Fruit fly (Drosophila melanogaster) whole organism, embryonic: ENCODE data around the gene Rbcn-3B.

Experiments used
- CG10543 ChIP-seq: fragments of 200-800 bp; sonication (Bioruptor generic); optimal IDR thresholded peaks from 3 replicates; lab custom pipeline; 2017; ENCODE audit warnings: missing biosample characterization, mild to moderate bottlenecking, missing genetic modification characterization, moderate library complexity
- CG11398 ChIP-seq: fragments of 200-800 bp; sonication (Bioruptor generic); optimal IDR thresholded peaks from 2 replicates; lab custom pipeline; 2016; ENCODE audit warnings: missing biosample characterization, missing genetic modification characterization
- CG11456 ChIP-seq: fragments of 200-800 bp; sonication (Bioruptor generic); IDR thresholded peaks from 3 replicates; pipeline ENCODE4 v1.3.6; 2022; ENCODE audit warnings: missing biosample characterization, missing genetic modification characterization
- CG12104 ChIP-seq: fragments of 200-800 bp; sonication (Bioruptor generic); optimal IDR thresholded peaks from 3 replicates; lab custom pipeline; 2016; ENCODE audit warnings: missing biosample characterization, missing genetic modification characterization
- CG12155 ChIP-seq: fragments of 200-800 bp; sonication (Bioruptor generic); optimal IDR thresholded peaks from 3 replicates; lab custom pipeline; 2016; ENCODE audit warnings: missing biosample characterization, missing genetic modification characterization
- CG14710 ChIP-seq: fragments of 200-800 bp; sonication (Bioruptor generic); optimal IDR thresholded peaks from 3 replicates; lab custom pipeline; 2019; ENCODE audit warnings: missing biosample characterization, mild to moderate bottlenecking, missing genetic modification characterization, moderate library complexity
- CG1529 ChIP-seq: fragments of 200-800 bp; sonication (Bioruptor generic); optimal IDR thresholded peaks from 3 replicates; lab custom pipeline; 2018; ENCODE audit warnings: missing biosample characterization, missing genetic modification characterization
- CG18011 ChIP-seq: fragments of 200-800 bp; sonication (Bioruptor generic); optimal IDR thresholded peaks from 2 replicates; lab custom pipeline; 2017; ENCODE audit warnings: missing biosample characterization, missing genetic modification characterization, mild to moderate bottlenecking, moderate library complexity, missing genotype
- CG2678 ChIP-seq: fragments of 200-800 bp; sonication (Bioruptor generic); optimal IDR thresholded peaks from 3 replicates; lab custom pipeline; 2019; ENCODE audit warnings: missing biosample characterization, mild to moderate bottlenecking, missing genetic modification characterization, moderate library complexity
- CG2712 ChIP-seq: fragments of 200-800 bp; optimal IDR thresholded peaks from 3 replicates; lab custom pipeline; 2019; ENCODE audit warnings: missing biosample characterization, mild to moderate bottlenecking, missing genetic modification characterization, moderate library complexity
- CG31224 ChIP-seq: fragments of 200-800 bp; sonication (Bioruptor generic); IDR thresholded peaks from 2 replicates; pipeline ENCODE4 v1.3.6; 2022; ENCODE audit warnings: missing biosample characterization, missing genetic modification characterization
- CG3407 ChIP-seq: fragments of 200-800 bp; sonication (Bioruptor generic); optimal IDR thresholded peaks from 2 replicates; lab custom pipeline; 2018; ENCODE audit warnings: missing biosample characterization, mild to moderate bottlenecking, missing genetic modification characterization
- CG4328 ChIP-seq: fragments of 200-800 bp; sonication (Bioruptor generic); optimal IDR thresholded peaks from 3 replicates; lab custom pipeline; 2017; ENCODE audit warnings: missing biosample characterization, missing genetic modification reagents, missing genetic modification characterization
- CG4360 ChIP-seq: fragments of 200-800 bp; sonication (Bioruptor generic); IDR thresholded peaks from 2 replicates; pipeline ENCODE4 v1.3.6; 2022; ENCODE audit warnings: missing biosample characterization, missing genetic modification characterization
- CG4404 ChIP-seq: fragments of 200-800 bp; sonication (Bioruptor generic); IDR thresholded peaks from 2 replicates; pipeline ENCODE4 v1.3.6; 2022; ENCODE audit warnings: missing biosample characterization, missing genetic modification characterization
- CG7271 ChIP-seq: fragments of 200-800 bp; sonication (Bioruptor generic); optimal IDR thresholded peaks from 2 replicates; lab custom pipeline; 2018; ENCODE audit warnings: missing biosample characterization, mild to moderate bottlenecking, missing genetic modification characterization, moderate library complexity
- CG7745 ChIP-seq: fragments of 200-800 bp; sonication (Bioruptor generic); optimal IDR thresholded peaks from 2 replicates; lab custom pipeline; 2018; ENCODE audit warnings: missing biosample characterization, mild to moderate bottlenecking, missing genetic modification characterization, moderate library complexity
- CG8765 ChIP-seq: fragments of 200-800 bp; sonication (Bioruptor generic); IDR thresholded peaks from 2 replicates; pipeline ENCODE4 v1.3.6; 2022; ENCODE audit warnings: missing biosample characterization, missing genetic modification characterization
- CG8944 ChIP-seq: fragments of 200-800 bp; sonication (Bioruptor generic); optimal IDR thresholded peaks from 3 replicates; lab custom pipeline; 2016; ENCODE audit warnings: missing biosample characterization, missing genetic modification characterization
- CG9215 ChIP-seq: fragments of 200-800 bp; sonication (Bioruptor generic); IDR thresholded peaks from 2 replicates; pipeline ENCODE4 v1.3.6; 2022; ENCODE audit warnings: missing biosample characterization, missing genetic modification characterization
- D ChIP-seq, 2 experiments: fragments of 200-800 bp in 1 of 2; fragments of >200 bp in 1 of 2; sonication (Bioruptor generic) in 1 of 2; optimal IDR thresholded peaks; 2 replicates in 1 of 2; 3 replicates in 1 of 2; lab custom pipeline; 2017; ENCODE audit warnings: mild to moderate bottlenecking in 1 of 2, missing biosample characterization in 1 of 2, missing genetic modification characterization in 1 of 2, missing genetic modification reagents in 1 of 2
- Dbx ChIP-seq: fragments of 200-800 bp; sonication (Bioruptor generic); IDR thresholded peaks from 3 replicates; pipeline ENCODE4 v1.3.6; 2022; ENCODE audit warnings: missing biosample characterization, missing genetic modification characterization
- Dip2 ChIP-seq: fragments of 200-800 bp; sonication (Bioruptor generic); IDR thresholded peaks from 2 replicates; pipeline ENCODE4 v1.3.6; 2022; ENCODE audit warnings: missing biosample characterization, missing genetic modification characterization
- Eip74EF ChIP-seq, 2 experiments: fragments of 200-800 bp in 1 of 2; fragments of >200 bp in 1 of 2; sonication (Bioruptor generic) in 1 of 2; optimal IDR thresholded peaks; 2 replicates each; lab custom pipeline; 2017 to 2019; ENCODE audit warnings: missing biosample characterization in 2 of 2, missing genetic modification characterization in 2 of 2, mild to moderate bottlenecking in 1 of 2, moderate library complexity in 1 of 2
- Elba2 ChIP-seq: fragments of 200-800 bp; sonication (Bioruptor generic); optimal IDR thresholded peaks from 3 replicates; lab custom pipeline; 2016; ENCODE audit warnings: missing biosample characterization, missing genetic modification characterization
- GATAe ChIP-seq: fragments of 200-800 bp; sonication (Bioruptor generic); conservative IDR thresholded peaks from 2 replicates; pipeline ENCODE4 v1.3.6; 2022; ENCODE audit warnings: missing biosample characterization, missing genetic modification characterization
- Gsc ChIP-seq: fragments of 200-800 bp; sonication (Bioruptor generic); IDR thresholded peaks from 2 replicates; pipeline ENCODE4 v1.3.6; 2022; ENCODE audit warnings: missing biosample characterization, missing genetic modification characterization
- HLH4C ChIP-seq: fragments of 200-800 bp; sonication (Bioruptor generic); IDR thresholded peaks from 3 replicates; pipeline ENCODE4 v1.3.6; 2022; ENCODE audit warnings: missing biosample characterization, missing genetic modification characterization; ENCODE audit not compliant: partially characterized antibody
- HLHmδ ChIP-seq: fragments of 200-800 bp; sonication (Bioruptor generic); optimal IDR thresholded peaks from 2 replicates; lab custom pipeline; 2018; ENCODE audit warnings: missing biosample characterization, mild to moderate bottlenecking, missing genetic modification characterization, moderate library complexity
- Hr39 ChIP-seq: fragments of >200 bp; optimal IDR thresholded peaks from 2 replicates; lab custom pipeline; 2017
- Lhr ChIP-seq: fragments of 200-800 bp; sonication (Bioruptor generic); optimal IDR thresholded peaks from 3 replicates; lab custom pipeline; 2017; ENCODE audit warnings: mild to moderate bottlenecking, missing biosample characterization, missing genetic modification reagents, missing genetic modification characterization
- Lpt ChIP-seq: fragments of >200 bp; optimal IDR thresholded peaks from 2 replicates; lab custom pipeline; 2018; ENCODE audit warnings: missing biosample characterization, missing genetic modification characterization
- Med ChIP-seq: fragments of 200-800 bp; sonication (Bioruptor generic); peaks from one replicate; lab custom pipeline; 2016; ENCODE audit warnings: missing biosample characterization, missing genetic modification characterization, mild to moderate bottlenecking, inconsistent platforms, moderate library complexity
- Mrtf ChIP-seq: fragments of 200-800 bp; sonication (Bioruptor generic); IDR thresholded peaks from 3 replicates; pipeline ENCODE4 v1.3.6; 2022; ENCODE audit warnings: missing biosample characterization, missing genetic modification characterization
- Myb ChIP-seq: fragments of 200-800 bp; sonication (Bioruptor generic); optimal IDR thresholded peaks from 2 replicates; lab custom pipeline; 2016; ENCODE audit warnings: missing biosample characterization, missing genetic modification characterization
- Rx ChIP-seq: fragments of 200-800 bp; sonication (Bioruptor generic); IDR thresholded peaks from 2 replicates; pipeline ENCODE4 v1.3.6; 2022; ENCODE audit warnings: missing biosample characterization, missing genetic modification characterization
- Stat92E ChIP-seq, 3 experiments: fragments of >200 bp in 2 of 3; fragments of 200-800 bp in 1 of 3; sonication (Bioruptor generic) in 1 of 3; optimal IDR thresholded peaks; 2 replicates each; lab custom pipeline; 2017 to 2019; ENCODE audit warnings: missing biosample characterization in 3 of 3, missing genetic modification characterization in 3 of 3, mild to moderate bottlenecking in 1 of 3, moderate library complexity in 1 of 3
- ac ChIP-seq: fragments of 200-800 bp; sonication (Bioruptor generic); optimal IDR thresholded peaks from 3 replicates; lab custom pipeline; 2017; ENCODE audit warnings: missing biosample characterization, mild to moderate bottlenecking, missing genetic modification characterization
- aop ChIP-seq: fragments of 200-800 bp; sonication (Bioruptor generic); IDR thresholded peaks from 2 replicates; pipeline ENCODE4 v1.3.6; 2022; ENCODE audit warnings: missing biosample characterization, missing genetic modification characterization
- br ChIP-seq: fragments of >200 bp; optimal IDR thresholded peaks from 2 replicates; lab custom pipeline; 2017
- chm ChIP-seq: fragments of 200-800 bp; sonication (Bioruptor generic); IDR thresholded peaks from 2 replicates; pipeline ENCODE4 v1.3.6; 2022; ENCODE audit warnings: missing biosample characterization, missing genetic modification characterization
- fd3F ChIP-seq: fragments of 200-800 bp; sonication (Bioruptor generic); optimal IDR thresholded peaks from 2 replicates; lab custom pipeline; 2018; ENCODE audit warnings: missing biosample characterization, mild to moderate bottlenecking, missing genetic modification characterization, moderate library complexity
- gce ChIP-seq: fragments of 200-800 bp; sonication (Bioruptor generic); IDR thresholded peaks from 3 replicates; pipeline ENCODE4 v1.3.6; 2022; ENCODE audit warnings: missing biosample characterization, missing genetic modification characterization
- grau ChIP-seq: fragments of 200-800 bp; optimal IDR thresholded peaks from 3 replicates; lab custom pipeline; 2019; ENCODE audit warnings: missing biosample characterization, mild to moderate bottlenecking, missing genetic modification characterization, moderate library complexity
- mam ChIP-seq: fragments of 200-800 bp; sonication (Bioruptor generic); optimal IDR thresholded peaks from 3 replicates; lab custom pipeline; 2016; ENCODE audit warnings: missing biosample characterization, missing genetic modification characterization
- nerfin-1 ChIP-seq: fragments of 200-800 bp; sonication (Bioruptor generic); optimal IDR thresholded peaks from 3 replicates; lab custom pipeline; 2019; ENCODE audit warnings: missing biosample characterization, mild to moderate bottlenecking, missing genetic modification characterization, moderate library complexity
- oc ChIP-seq: fragments of 200-800 bp; sonication (Bioruptor generic); optimal IDR thresholded peaks from 2 replicates; lab custom pipeline; 2018; ENCODE audit warnings: missing biosample characterization, mild to moderate bottlenecking, missing genetic modification characterization, moderate library complexity
- pzg ChIP-seq: fragments of 200-800 bp; sonication (Bioruptor generic); optimal IDR thresholded peaks from 3 replicates; lab custom pipeline; 2018; ENCODE audit warnings: missing biosample characterization, mild to moderate bottlenecking, missing genetic modification characterization, moderate library complexity
- sna ChIP-seq: fragments of 200-800 bp; sonication (Bioruptor generic); IDR thresholded peaks from 2 replicates; pipeline ENCODE4 v1.3.6; 2022; ENCODE audit warnings: missing biosample characterization, missing genetic modification characterization; ENCODE audit not compliant: partially characterized antibody
- sqz ChIP-seq: fragments of 200-800 bp; sonication (Bioruptor generic); optimal IDR thresholded peaks from 3 replicates; lab custom pipeline; 2018; ENCODE audit warnings: missing biosample characterization, mild to moderate bottlenecking, missing genetic modification characterization

Gene Rbcn-3B

DNA sequence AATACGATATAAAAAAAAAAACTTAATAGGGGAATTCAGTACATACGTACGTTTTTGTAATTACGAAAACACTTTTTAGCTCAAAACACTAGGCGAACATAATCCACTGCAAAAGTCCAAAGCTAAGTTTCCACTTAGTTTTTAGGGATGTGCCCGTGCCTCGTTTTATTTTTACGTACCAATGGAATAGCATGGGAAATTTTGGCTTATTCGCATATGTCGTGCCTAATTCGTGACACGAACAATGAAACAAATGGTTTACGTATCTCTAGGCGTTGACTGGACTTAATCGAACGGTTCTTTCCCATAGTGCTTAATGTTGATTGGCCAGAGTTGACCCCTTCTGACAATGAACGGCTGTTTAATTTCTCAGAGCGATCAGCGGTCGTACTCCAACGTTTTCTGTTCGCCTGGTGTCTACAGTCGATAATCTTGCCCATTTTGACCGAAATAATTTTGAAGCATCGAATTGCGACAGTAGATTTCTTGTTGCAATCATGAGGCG is 29.1 kb upstream of the Rbcn-3B start, which contains the start of gene CG14818 (continued):
- TF ChIP-seq CG2678 (peak; percentile 72), CG14710 (tag; lab: Kevin White, UChicago) (peak; percentile 43), Med (GFP tag; lab: Kevin White, UChicago) (peak; percentile 95), Dip2 (GFP tag; lab: Robert Waterston, UW) (no peak), Lhr (GFP tag; lab: Kevin White, UChicago) (peak; percentile 56), CG4328 (GFP tag; lab: Kevin White, UChicago) (peak; percentile 60), gce (GFP tag; lab: Robert Waterston, UW) (no peak), CG11456 (GFP tag; lab: Robert Waterston, UW) (peak; percentile 72; the same call in 1 of the 3 replicates), oc (tag; lab: Kevin White, UChicago) (no peak), CG12155 (GFP tag; lab: Kevin White, UChicago) (peak; percentile 65), CG4404 (GFP tag; lab: Robert Waterston, UW) (peak; percentile 69), br (no peak), Gsc (GFP tag; lab: Robert Waterston, UW) (no peak), chm (0 out of 2 replicates have a peak, but pooled peaks have one; percentile 14), nerfin-1 (no peak), CG1529 (GFP tag; lab: Kevin White, UChicago) (no peak), CG8765 (peak; percentile 56), CG10543 (GFP tag; lab: Kevin White, UChicago) (peak; percentile 72), CG9215 (peak; percentile 65), mam (GFP tag; lab: Kevin White, UChicago) (peak; percentile 81), Mrtf (GFP tag; lab: Robert Waterston, UW) (peak; percentile 33; the same call in 1 of the 3 replicates), CG4360 (no peak), CG7745 (no peak), D (optimal IDR thresholded peaks at IDR 0.05; lab: Kevin White, UChicago) (no peak), D (GFP tag; optimal IDR thresholded peaks at IDR 0.05; lab: Kevin White, UChicago) (peak; percentile 12), sqz (peak; percentile 80), GATAe (GFP tag; lab: Robert Waterston, UW) (no peak), CG8944 (peak; percentile 70), CG2712 (peak; percentile 30), pzg (GFP tag; lab: Kevin White, UChicago) (peak; percentile 32), CG18011 (GFP tag; lab: Kevin White, UChicago) (no peak), Myb (GFP tag; lab: Kevin White, UChicago) (peak; percentile 47), Stat92E (GFP tag; optimal IDR thresholded peaks at IDR 0.05; lab: Kevin White, UChicago) (no peak), CG7271 (tag; lab: Kevin White, UChicago) (no peak), Hr39 (lab: Kevin White, UChicago) (no peak), CG3407 (no peak), Elba2 (no peak), Dbx (GFP tag; lab: Robert Waterston, UW) (peak; percentile 72), Lpt (GFP tag; lab: Kevin White, UChicago) (no peak), CG12104 (no peak), ac (no peak), Rx (peak; percentile 38), grau (tag; lab: Kevin White, UChicago) (peak; percentile 51), HLH4C (GFP tag; lab: Robert Waterston, UW) (peak; percentile 80), HLHmδ (GFP tag; lab: Kevin White, UChicago) (no peak), CG11398 (GFP tag; lab: Kevin White, UChicago) (peak; percentile 36), Eip74EF (GFP tag; optimal IDR thresholded peaks at IDR 0.05; lab: Kevin White, UChicago) (no peak), sna (GFP tag; lab: Robert Waterston, UW) (peak; percentile 86), CG31224 (GFP tag; lab: Robert Waterston, UW) (no peak), aop (GFP tag; lab: Robert Waterston, UW) (no peak), fd3F (GFP tag; lab: Kevin White, UChicago) (peak; percentile 48)
